Worm (Caenorhabditis elegans): Measurements from ENCODE around the gene Y1A5A.1.

Y1A5A.1 gene

ce11 chrIII:3984049-3984484 is 2.4 kb downstream of the Y1A5A.1 start (continued):
- TF ChIP-seq F10B5.3 (tag; optimal IDR thresholded peaks at IDR 0.05) (no peak), lin-13 (GFP tag; optimal IDR thresholded peaks at IDR 0.05) (no peak), ces-1 (GFP tag; optimal IDR thresholded peaks at IDR 0.05) (no peak), lsy-2 (tag; optimal IDR thresholded peaks at IDR 0.05) (peak in 1 of 2 experiments; percentile 18), saeg-2 (GFP tag; IDR thresholded peaks at IDR 0.05) (no peak), F37D6.2 (tag; optimal IDR thresholded peaks at IDR 0.05) (peak; percentile 31), ctbp-1 (GFP tag; IDR thresholded peaks at IDR 0.05) (no peak), snpc-4 (tag; optimal IDR thresholded peaks at IDR 0.05) (no peak), ztf-11 (tag; optimal IDR thresholded peaks at IDR 0.05) (no peak), dve-1 (tag; optimal IDR thresholded peaks at IDR 0.05; ENCODE audit: insufficient read depth) (no peak), Y105C5A.15 (GFP tag; IDR thresholded peaks at IDR 0.05) (no peak), hlh-30 (tag; optimal IDR thresholded peaks at IDR 0.05; ENCODE audit: insufficient read depth) (peak; percentile 66), nhr-6 (tag; optimal IDR thresholded peaks at IDR 0.05) (no peak), tra-1 (GFP tag; IDR thresholded peaks at IDR 0.05) (no peak), aha-1 (tag) (peak; percentile 70), tag-97 (GFP tag; IDR thresholded peaks at IDR 0.05) (no peak), Y75B8A.6 (GFP tag; IDR thresholded peaks at IDR 0.05) (no peak), attf-4 (tag; optimal IDR thresholded peaks at IDR 0.05) (no peak), ceh-28 (tag; optimal IDR thresholded peaks at IDR 0.05) (no peak), F49E8.2 (tag; optimal IDR thresholded peaks at IDR 0.05; ENCODE audit: borderline replicate concordance) (no peak), dpl-1 (GFP tag; optimal IDR thresholded peaks at IDR 0.05) (no peak), lin-29 (GFP tag; IDR thresholded peaks at IDR 0.05) (no peak), ceh-32 (tag; optimal IDR thresholded peaks at IDR 0.05; ENCODE audit: poor library complexity) (no peak), ceh-44 (GFP tag; IDR thresholded peaks at IDR 0.05) (no peak), ztf-7 (tag; optimal IDR thresholded peaks at IDR 0.05) (no peak), nhr-28 (tag; optimal IDR thresholded peaks at IDR 0.05) (no peak), nhr-237 (tag; optimal IDR thresholded peaks at IDR 0.05) (no peak), lin-15B (tag; optimal IDR thresholded peaks at IDR 0.05) (no peak), pha-4 (GFP tag; IDR thresholded peaks at IDR 0.05) (peak; percentile 55; the same call in 1 of the 2 replicates), pha-4 (tag; optimal IDR thresholded peaks at IDR 0.05) (no peak), ZK337.2 (GFP tag; IDR thresholded peaks at IDR 0.05) (no peak), aly-2 (tag; optimal IDR thresholded peaks at IDR 0.05) (no peak), daf-16 (GFP tag; optimal IDR thresholded peaks at IDR 0.05) (peak in 1 of 2 experiments; percentile 94), daf-16 (tag; optimal IDR thresholded peaks at IDR 0.05) (no peak), hif-1 (tag; optimal IDR thresholded peaks at IDR 0.05) (peak in 1 of 2 experiments; percentile 52), cey-2 (tag; optimal IDR thresholded peaks at IDR 0.05; ENCODE audit: borderline replicate concordance, insufficient read depth) (no peak), fos-1 (tag; optimal IDR thresholded peaks at IDR 0.05) (no peak), nhr-41 (GFP tag; IDR thresholded peaks at IDR 0.05) (no peak), ceh-20 (GFP tag; IDR thresholded peaks at IDR 0.05) (no peak), F26F4.8 (GFP tag; conservative IDR thresholded peaks at IDR 0.05) (no peak), arid-1 (GFP tag; conservative IDR thresholded peaks at IDR 0.05) (no peak)

- TF ChIP-seq nhr-48 (tag; optimal IDR thresholded peaks at IDR 0.05) (peak; percentile 54), php-3 (GFP tag; IDR thresholded peaks at IDR 0.05) (no peak), Y75B8A.6 (GFP tag; IDR thresholded peaks at IDR 0.05) (no peak), cey-2 (tag; optimal IDR thresholded peaks at IDR 0.05; ENCODE audit: borderline replicate concordance, insufficient read depth) (no peak), mdt-29 (GFP tag; IDR thresholded peaks at IDR 0.05) (no peak), D1046.2 (GFP tag; IDR thresholded peaks at IDR 0.05) (no peak), attf-4 (tag; optimal IDR thresholded peaks at IDR 0.05) (peak; percentile 42), ceh-44 (GFP tag; IDR thresholded peaks at IDR 0.05) (no peak), dmd-8 (GFP tag; IDR thresholded peaks at IDR 0.05) (0 out of 2 replicates have a peak, but pooled peaks have one; percentile 10), set-16 (GFP tag; IDR thresholded peaks at IDR 0.05) (peak; percentile 43; the same call in 1 of the 2 replicates), T26A8.4 (GFP tag; IDR thresholded peaks at IDR 0.05) (peak; percentile 37; the same call in 1 of the 2 replicates), hlh-30 (tag; optimal IDR thresholded peaks at IDR 0.05; ENCODE audit: insufficient read depth) (peak; percentile 88), ceh-62 (tag; optimal IDR thresholded peaks at IDR 0.05) (no peak), ZK546.5 (tag; optimal IDR thresholded peaks at IDR 0.05) (no peak), lin-15B (tag; optimal IDR thresholded peaks at IDR 0.05) (no peak), dpl-1 (GFP tag; optimal IDR thresholded peaks at IDR 0.05) (peak; percentile 45), dmd-6 (GFP tag; IDR thresholded peaks at IDR 0.05) (peak; percentile 53), daf-16 (GFP tag; optimal IDR thresholded peaks at IDR 0.05) (peak; percentile 60 to 71), daf-16 (tag; optimal IDR thresholded peaks at IDR 0.05) (peak; percentile 95)
Observed at ce11 chrIII:3979980-3980631, 6.4 kb downstream of the Y1A5A.1 start.
